Worm (Caenorhabditis elegans): ENCODE measurements around the gene F28C6.5.

DNA sequence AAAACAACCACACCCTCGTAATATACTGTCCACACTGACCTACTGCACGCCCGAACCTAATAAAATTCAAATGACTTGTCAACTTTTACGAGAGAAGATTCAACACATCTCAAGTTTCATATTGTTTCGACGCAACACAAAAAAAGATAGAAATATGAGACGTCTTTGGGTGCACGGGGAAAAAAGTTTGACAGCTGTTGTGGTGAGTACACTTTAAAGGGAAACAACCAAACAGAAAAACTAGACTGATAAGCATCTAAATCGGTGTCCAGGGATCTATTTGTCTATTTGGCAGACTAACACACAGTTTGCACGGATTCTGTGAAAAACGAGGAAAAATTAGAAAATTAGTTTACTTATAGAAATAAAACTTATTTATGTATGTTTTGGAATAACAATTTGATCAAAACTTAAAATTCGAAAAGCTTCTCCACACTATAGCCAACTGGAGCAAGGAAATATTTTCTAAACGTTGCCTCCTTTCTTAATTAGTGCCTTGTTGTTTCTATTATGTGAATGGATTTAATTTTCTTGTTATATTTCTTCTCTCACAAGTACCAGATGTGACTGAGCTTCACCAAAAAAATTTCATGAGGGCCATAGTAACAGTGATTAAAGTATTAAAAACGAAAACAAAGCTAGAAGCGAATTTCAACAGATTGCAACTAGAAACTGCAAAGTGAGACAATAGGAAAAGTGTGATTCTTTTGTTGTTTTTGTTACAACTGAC is 44.5 kb downstream of the F28C6.5 start:
- no peak for TF ChIP-seq ama-1 (optimal IDR thresholded peaks at IDR 0.05)
- no peak for TF ChIP-seq scrt-1 (GFP tag; IDR thresholded peaks at IDR 0.05)
- no peak for TF ChIP-seq aly-1 (tag; optimal IDR thresholded peaks at IDR 0.05)
- no peak for TF ChIP-seq ceh-13 (GFP tag; optimal IDR thresholded peaks at IDR 0.05)
- no peak for TF ChIP-seq ceh-36 (tag; optimal IDR thresholded peaks at IDR 0.05)
- TF ChIP-seq ets-7 (tag; optimal IDR thresholded peaks at IDR 0.05), result no peak
- TF ChIP-seq sea-1 (GFP tag; conservative IDR thresholded peaks at IDR 0.05), result no peak
- TF ChIP-seq B0310.2 (tag; optimal IDR thresholded peaks at IDR 0.05), result no peak
- TF ChIP-seq hmg-4 (GFP tag; optimal IDR thresholded peaks at IDR 0.05), result no peak
- TF ChIP-seq flt-1 (GFP tag; IDR thresholded peaks at IDR 0.05), result no peak
- no peak for TF ChIP-seq F13C5.2 (tag; optimal IDR thresholded peaks at IDR 0.05)
